Worm (Caenorhabditis elegans): ENCODE data around the gene dnj-25.
A peak's percentile ranks its signal among the peaks of the same experiment; 100 is the strongest.

dnj-25 gene

ce11 chrV:20728763-20729350 lies 15.3 kb downstream of the dnj-25 start, which contains the start of gene ipla-3:
Gene ipla-3 (minus strand): TSS chrV:20729272.
- TF ChIP-seq eor-1 (tag; optimal IDR thresholded peaks at IDR 0.05) (no peak), elt-2 (tag; optimal IDR thresholded peaks at IDR 0.05) (peak; percentile 89), daf-12 (tag; optimal IDR thresholded peaks at IDR 0.05) (no peak), ceh-28 (tag; optimal IDR thresholded peaks at IDR 0.05) (peak; percentile 70), nhr-12 (tag; optimal IDR thresholded peaks at IDR 0.05) (no peak), R02D3.7 (tag; optimal IDR thresholded peaks at IDR 0.05) (no peak), fkh-10 (GFP tag; optimal IDR thresholded peaks at IDR 0.05) (peak; percentile 47), pha-4 (tag; optimal IDR thresholded peaks at IDR 0.05) (peak; percentile 97), nhr-43 (tag; optimal IDR thresholded peaks at IDR 0.05; ENCODE audit: poor library complexity, severe bottlenecking) (no peak), nhr-11 (tag; optimal IDR thresholded peaks at IDR 0.05) (no peak), egl-5 (tag; optimal IDR thresholded peaks at IDR 0.05) (peak; percentile 96), mml-1 (tag; optimal IDR thresholded peaks at IDR 0.05) (no peak), aly-2 (tag; optimal IDR thresholded peaks at IDR 0.05) (no peak), sea-2 (GFP tag; optimal IDR thresholded peaks at IDR 0.05) (no peak), jun-1 (tag; optimal IDR thresholded peaks at IDR 0.05) (peak; percentile 71), nhr-28 (tag; optimal IDR thresholded peaks at IDR 0.05) (no peak), lin-15B (tag; optimal IDR thresholded peaks at IDR 0.05) (peak; percentile 12), lin-39 (tag; optimal IDR thresholded peaks at IDR 0.05) (peak; percentile 38), pqm-1 (tag; optimal IDR thresholded peaks at IDR 0.05) (peak; percentile 97), elt-3 (tag; optimal IDR thresholded peaks at IDR 0.05) (no peak), skn-1 (tag; optimal IDR thresholded peaks at IDR 0.05) (no peak), nhr-76 (tag; optimal IDR thresholded peaks at IDR 0.05) (no peak), mdl-1 (tag; optimal IDR thresholded peaks at IDR 0.05) (peak; percentile 76), unc-39 (tag; optimal IDR thresholded peaks at IDR 0.05) (no peak), hmg-11 (tag; optimal IDR thresholded peaks at IDR 0.05) (peak; percentile 61), nhr-25 (tag; optimal IDR thresholded peaks at IDR 0.05) (no peak), ZK546.5 (tag; optimal IDR thresholded peaks at IDR 0.05) (no peak), snpc-4 (tag; optimal IDR thresholded peaks at IDR 0.05) (peak; percentile 53), fkh-2 (tag; optimal IDR thresholded peaks at IDR 0.05) (no peak), unc-62 (GFP tag; optimal IDR thresholded peaks at IDR 0.05) (no peak), nhr-23 (tag; optimal IDR thresholded peaks at IDR 0.05) (peak; percentile 34), lsy-12 (tag; optimal IDR thresholded peaks at IDR 0.05) (no peak), egl-27 (tag; optimal IDR thresholded peaks at IDR 0.05) (no peak), nfya-1 (tag; optimal IDR thresholded peaks at IDR 0.05; ENCODE audit: insufficient read depth) (peak; percentile 68), zag-1 (tag; optimal IDR thresholded peaks at IDR 0.05) (no peak), fos-1 (tag; optimal IDR thresholded peaks at IDR 0.05) (no peak), ama-1 (optimal IDR thresholded peaks at IDR 0.05) (no peak), nhr-67 (tag; optimal IDR thresholded peaks at IDR 0.05) (no peak), ztf-11 (tag; optimal IDR thresholded peaks at IDR 0.05) (no peak)

ce11 chrV:20727458-20727857 lies 16.7 kb downstream of the dnj-25 start:
- TF ChIP-seq elt-2 (tag; optimal IDR thresholded peaks at IDR 0.05) (no peak), lsy-12 (tag; optimal IDR thresholded peaks at IDR 0.05) (no peak), nhr-25 (tag; optimal IDR thresholded peaks at IDR 0.05) (no peak), nhr-43 (tag; optimal IDR thresholded peaks at IDR 0.05; ENCODE audit: poor library complexity, severe bottlenecking) (no peak), ZK546.5 (tag; optimal IDR thresholded peaks at IDR 0.05) (no peak), elt-1 (tag; optimal IDR thresholded peaks at IDR 0.05) (no peak), unc-39 (tag; optimal IDR thresholded peaks at IDR 0.05) (no peak), fkh-2 (tag; optimal IDR thresholded peaks at IDR 0.05) (no peak), fkh-10 (GFP tag; optimal IDR thresholded peaks at IDR 0.05) (no peak)

DNA sequence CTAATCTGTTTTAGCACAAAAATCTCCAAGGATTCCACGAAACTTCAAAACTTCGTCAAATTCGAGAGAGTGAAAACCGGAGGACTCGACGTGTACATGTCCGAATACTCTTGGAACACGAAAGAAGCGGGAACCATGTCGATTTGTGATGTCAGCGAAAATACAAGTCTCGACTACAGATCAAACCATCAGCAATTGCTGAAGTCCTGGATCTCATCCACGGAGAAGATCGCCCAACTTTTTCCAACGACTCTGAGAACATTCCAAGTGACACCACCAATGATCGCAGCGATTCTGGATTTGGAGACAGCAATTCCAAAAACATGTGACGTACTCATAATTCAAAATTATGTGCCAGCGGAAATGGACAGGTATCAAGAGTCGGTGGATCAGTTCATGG lies 21.7 kb downstream of the dnj-25 start:
- no peak for TF ChIP-seq lin-15B (tag; optimal IDR thresholded peaks at IDR 0.05)
- no peak for TF ChIP-seq mdl-1 (tag; optimal IDR thresholded peaks at IDR 0.05)
- no peak for TF ChIP-seq nhr-25 (tag; optimal IDR thresholded peaks at IDR 0.05)
- TF ChIP-seq ZK546.5 (tag; optimal IDR thresholded peaks at IDR 0.05) = no peak
- no peak for TF ChIP-seq R02D3.7 (tag; optimal IDR thresholded peaks at IDR 0.05)
- no peak for TF ChIP-seq skn-1 (tag; optimal IDR thresholded peaks at IDR 0.05)
- no peak for TF ChIP-seq nhr-28 (tag; optimal IDR thresholded peaks at IDR 0.05)
- no peak for TF ChIP-seq ceh-9 (tag; optimal IDR thresholded peaks at IDR 0.05)
- no peak for TF ChIP-seq hmg-11 (tag; optimal IDR thresholded peaks at IDR 0.05)
- no peak for TF ChIP-seq nhr-12 (tag; optimal IDR thresholded peaks at IDR 0.05)
- TF ChIP-seq fkh-10 (GFP tag; optimal IDR thresholded peaks at IDR 0.05) = no peak
- no peak for TF ChIP-seq snpc-4 (tag; optimal IDR thresholded peaks at IDR 0.05)
- TF ChIP-seq ceh-82 (tag; optimal IDR thresholded peaks at IDR 0.05) = no peak
- no peak for TF ChIP-seq tbx-2 (tag; optimal IDR thresholded peaks at IDR 0.05)
- no peak for TF ChIP-seq jun-1 (tag; optimal IDR thresholded peaks at IDR 0.05)
- no peak for TF ChIP-seq nhr-11 (tag; optimal IDR thresholded peaks at IDR 0.05)
- TF ChIP-seq pha-4 (tag; optimal IDR thresholded peaks at IDR 0.05) = no peak
- TF ChIP-seq elt-1 (tag; optimal IDR thresholded peaks at IDR 0.05) = no peak
- no peak for TF ChIP-seq daf-12 (tag; optimal IDR thresholded peaks at IDR 0.05)
- TF ChIP-seq eor-1 (tag; optimal IDR thresholded peaks at IDR 0.05) = no peak

Data from whole organism, L3 larva.